Fruit fly (Drosophila melanogaster) whole organism, embryonic: ENCODE measurements around the gene CG13605.
A peak's percentile ranks its signal among the peaks of the same experiment; 100 is the strongest.

Experiments used
- Ada2b ChIP-seq: fragments of 200-800 bp; sonication (Bioruptor generic); IDR thresholded peaks from 2 replicates; pipeline ENCODE4 v1.3.6; 2022; ENCODE audit warnings: missing biosample characterization, missing genetic modification characterization
- Antp ChIP-seq: fragments of 200-800 bp; sonication (Bioruptor generic); optimal IDR thresholded peaks from 3 replicates; lab custom pipeline; 2016; ENCODE audit warnings: missing biosample characterization, missing genetic modification characterization
- B-H2 ChIP-seq: fragments of 200-800 bp; sonication (Bioruptor generic); optimal IDR thresholded peaks from 2 replicates; lab custom pipeline; 2018; ENCODE audit warnings: missing biosample characterization, mild to moderate bottlenecking, missing genetic modification characterization
- CG10543 ChIP-seq: fragments of 200-800 bp; sonication (Bioruptor generic); optimal IDR thresholded peaks from 3 replicates; lab custom pipeline; 2017; ENCODE audit warnings: missing biosample characterization, mild to moderate bottlenecking, missing genetic modification characterization, moderate library complexity
- CG12744 ChIP-seq: fragments of 200-800 bp; sonication (Bioruptor generic); optimal IDR thresholded peaks from 2 replicates; lab custom pipeline; 2016; ENCODE audit warnings: missing biosample characterization, missing genetic modification characterization
- CG1603 ChIP-seq: fragments of 200-800 bp; sonication (Bioruptor generic); optimal IDR thresholded peaks from 2 replicates; lab custom pipeline; 2019; ENCODE audit warnings: missing biosample characterization, mild to moderate bottlenecking, missing genetic modification characterization, moderate library complexity
- CG17186 ChIP-seq: fragments of 200-800 bp; sonication (Bioruptor generic); optimal IDR thresholded peaks from 3 replicates; lab custom pipeline; 2017; ENCODE audit warnings: missing biosample characterization, missing genetic modification reagents, missing genetic modification characterization
- CG17385 ChIP-seq: fragments of 200-800 bp; sonication (Bioruptor generic); optimal IDR thresholded peaks from 3 replicates; lab custom pipeline; 2018; ENCODE audit warnings: missing biosample characterization, mild to moderate bottlenecking, missing genetic modification characterization
- CG17568 ChIP-seq: fragments of 200-800 bp; sonication (Bioruptor generic); optimal IDR thresholded peaks from 2 replicates; lab custom pipeline; 2018; ENCODE audit warnings: missing biosample characterization, mild to moderate bottlenecking, missing genetic modification characterization, moderate library complexity
- CG1832 ChIP-seq: fragments of 200-800 bp; sonication (Bioruptor generic); optimal IDR thresholded peaks from 2 replicates; lab custom pipeline; 2017; ENCODE audit warnings: missing biosample characterization, mild to moderate bottlenecking, missing genetic modification characterization, inconsistent platforms
- CG18476 ChIP-seq: fragments of 200-800 bp; sonication (Bioruptor generic); optimal IDR thresholded peaks from 2 replicates; lab custom pipeline; 2016; ENCODE audit warnings: missing biosample characterization, mild to moderate bottlenecking, missing genetic modification characterization
- CG3065 ChIP-seq: fragments of 200-800 bp; sonication (Bioruptor generic); optimal IDR thresholded peaks from 2 replicates; lab custom pipeline; 2016; ENCODE audit warnings: missing biosample characterization, missing genetic modification characterization
- CG3281 ChIP-seq: fragments of 200-800 bp; sonication (Bioruptor generic); optimal IDR thresholded peaks from 3 replicates; lab custom pipeline; 2017; ENCODE audit warnings: missing biosample characterization, mild to moderate bottlenecking, missing genetic modification characterization
- CG6254 ChIP-seq: fragments of 200-800 bp; sonication (Bioruptor generic); optimal IDR thresholded peaks from 3 replicates; lab custom pipeline; 2017; ENCODE audit warnings: mild to moderate bottlenecking, missing biosample characterization, missing genetic modification reagents, missing genetic modification characterization
- CG7372 ChIP-seq: fragments of 200-800 bp; sonication (Bioruptor generic); IDR thresholded peaks from 2 replicates; pipeline ENCODE4 v1.3.6; 2022; ENCODE audit warnings: missing biosample characterization, missing genetic modification characterization
- CG7839 ChIP-seq: fragments of 200-800 bp; sonication (Bioruptor generic); optimal IDR thresholded peaks from 3 replicates; lab custom pipeline; 2018; ENCODE audit warnings: missing biosample characterization, mild to moderate bottlenecking, missing genetic modification characterization, moderate library complexity
- CG8944 ChIP-seq: fragments of 200-800 bp; sonication (Bioruptor generic); optimal IDR thresholded peaks from 3 replicates; lab custom pipeline; 2016; ENCODE audit warnings: missing biosample characterization, missing genetic modification characterization
- CG9797 ChIP-seq: fragments of 200-800 bp; sonication (Bioruptor generic); optimal IDR thresholded peaks from 3 replicates; lab custom pipeline; 2018; ENCODE audit warnings: missing biosample characterization, mild to moderate bottlenecking, missing genetic modification characterization
- Camta ChIP-seq: fragments of 200-800 bp; sonication (Bioruptor generic); optimal IDR thresholded peaks from 2 replicates; lab custom pipeline; 2016; ENCODE audit warnings: missing biosample characterization, missing genetic modification characterization
- Fer2 ChIP-seq: fragments of 200-800 bp; sonication (Bioruptor generic); optimal IDR thresholded peaks from 2 replicates; lab custom pipeline; 2018; ENCODE audit warnings: missing biosample characterization, mild to moderate bottlenecking, missing genetic modification characterization, moderate library complexity
- HmgD ChIP-seq: fragments of 200-800 bp; sonication (Bioruptor generic); optimal IDR thresholded peaks from 3 replicates; lab custom pipeline; 2016; ENCODE audit warnings: missing biosample characterization, missing genetic modification characterization
- Hmr ChIP-seq: fragments of 200-800 bp; sonication (Bioruptor generic); optimal IDR thresholded peaks from 3 replicates; lab custom pipeline; 2017; ENCODE audit warnings: mild to moderate bottlenecking, missing biosample characterization, missing genetic modification reagents, missing genetic modification characterization
- MESR4 ChIP-seq: fragments of 200-800 bp; sonication (Bioruptor generic); optimal IDR thresholded peaks from 2 replicates; lab custom pipeline; 2018; ENCODE audit warnings: missing biosample characterization, mild to moderate bottlenecking, missing genetic modification characterization, moderate library complexity
- Mad ChIP-seq: fragments of 200-800 bp; sonication (Bioruptor generic); optimal IDR thresholded peaks from 2 replicates; lab custom pipeline; 2016; ENCODE audit warnings: missing biosample characterization, missing genetic modification characterization
- Meics ChIP-seq: fragments of 200-800 bp; sonication (Bioruptor generic); optimal IDR thresholded peaks from 2 replicates; lab custom pipeline; 2017; ENCODE audit warnings: missing biosample characterization, mild to moderate bottlenecking, missing genetic modification characterization
- NK7.1 ChIP-seq: fragments of 200-800 bp; sonication (Bioruptor generic); optimal IDR thresholded peaks from 3 replicates; lab custom pipeline; 2016; ENCODE audit warnings: missing biosample characterization, missing genetic modification characterization
- Neu2 ChIP-seq: fragments of 200-800 bp; sonication (Bioruptor generic); optimal IDR thresholded peaks from 3 replicates; lab custom pipeline; 2016; ENCODE audit warnings: missing biosample characterization, missing genetic modification characterization, borderline replicate concordance
- Oli ChIP-seq: fragments of 200-800 bp; sonication (Bioruptor generic); optimal IDR thresholded peaks from 2 replicates; lab custom pipeline; 2018; ENCODE audit warnings: missing biosample characterization, mild to moderate bottlenecking, missing genetic modification characterization, moderate library complexity
- Pdp1 ChIP-seq, 2 experiments: fragments of 200-800 bp; sonication (Bioruptor generic); optimal IDR thresholded peaks; 3 replicates each; lab custom pipeline; 2016; ENCODE audit warnings: missing biosample characterization in 2 of 2, missing genetic modification characterization in 2 of 2, mild to moderate bottlenecking in 1 of 2, moderate library complexity in 1 of 2
- Sox100B ChIP-seq: fragments of 200-800 bp; sonication (Bioruptor generic); optimal IDR thresholded peaks from 3 replicates; lab custom pipeline; 2018; ENCODE audit warnings: missing biosample characterization, mild to moderate bottlenecking, missing genetic modification characterization
- Sox102F ChIP-seq: fragments of 200-800 bp; sonication (Bioruptor generic); optimal IDR thresholded peaks from 2 replicates; lab custom pipeline; 2018; ENCODE audit warnings: missing biosample characterization, mild to moderate bottlenecking, missing genetic modification characterization, moderate library complexity
- Ssrp ChIP-seq: fragments of 200-800 bp; sonication (Bioruptor generic); optimal IDR thresholded peaks from 2 replicates; lab custom pipeline; 2018; ENCODE audit warnings: missing biosample characterization, mild to moderate bottlenecking, missing genetic modification characterization, moderate library complexity
- Usf ChIP-seq: fragments of 200-800 bp; sonication (Bioruptor generic); optimal IDR thresholded peaks from 2 replicates; lab custom pipeline; 2017; ENCODE audit warnings: missing genotype, missing biosample characterization, missing genetic modification characterization
- ac ChIP-seq: fragments of 200-800 bp; sonication (Bioruptor generic); optimal IDR thresholded peaks from 3 replicates; lab custom pipeline; 2017; ENCODE audit warnings: missing biosample characterization, mild to moderate bottlenecking, missing genetic modification characterization
- az2 ChIP-seq: fragments of 200-800 bp; sonication (Bioruptor generic); optimal IDR thresholded peaks from 3 replicates; lab custom pipeline; 2016; ENCODE audit warnings: missing biosample characterization, missing genetic modification characterization
- cad ChIP-seq: fragments of >200 bp; optimal IDR thresholded peaks from 2 replicates; lab custom pipeline; 2017; ENCODE audit warnings: missing biosample characterization, missing genetic modification characterization
- corto ChIP-seq: fragments of 200-800 bp; sonication (Bioruptor generic); optimal IDR thresholded peaks from 2 replicates; lab custom pipeline; 2016; ENCODE audit warnings: missing biosample characterization, mild to moderate bottlenecking, missing genetic modification characterization, moderate library complexity
- dati ChIP-seq: fragments of 200-800 bp; sonication (Bioruptor generic); IDR thresholded peaks from 2 replicates; pipeline ENCODE4 v1.3.6; 2022; ENCODE audit warnings: missing biosample characterization, missing genetic modification characterization
- dmrt99B ChIP-seq: fragments of 200-800 bp; sonication (Bioruptor generic); optimal IDR thresholded peaks from 2 replicates; lab custom pipeline; 2018; ENCODE audit warnings: missing biosample characterization, mild to moderate bottlenecking, missing genetic modification characterization, moderate library complexity
- fd102C ChIP-seq: fragments of 200-800 bp; sonication (Bioruptor generic); optimal IDR thresholded peaks from 2 replicates; lab custom pipeline; 2018; ENCODE audit warnings: missing biosample characterization, mild to moderate bottlenecking, missing genetic modification characterization, moderate library complexity
- gcm ChIP-seq: fragments of 200-800 bp; sonication (Bioruptor generic); optimal IDR thresholded peaks from 2 replicates; lab custom pipeline; 2019; ENCODE audit warnings: missing biosample characterization, mild to moderate bottlenecking, missing genetic modification characterization, moderate library complexity
- gcm2 ChIP-seq: fragments of 200-800 bp; sonication (Bioruptor generic); optimal IDR thresholded peaks from 2 replicates; lab custom pipeline; 2016; ENCODE audit warnings: missing biosample characterization, missing genetic modification characterization
- nerfin-2 ChIP-seq: fragments of 200-800 bp; sonication (Bioruptor generic); IDR thresholded peaks from 2 replicates; pipeline ENCODE4 v1.3.6; 2022; ENCODE audit warnings: missing biosample characterization, missing genetic modification characterization; ENCODE audit not compliant: partially characterized antibody
- nmo ChIP-seq: fragments of 200-800 bp; sonication (Bioruptor generic); optimal IDR thresholded peaks from 2 replicates; lab custom pipeline; 2018; ENCODE audit warnings: missing biosample characterization, mild to moderate bottlenecking, missing genetic modification characterization, moderate library complexity
- nom ChIP-seq: fragments of 200-800 bp; sonication (Bioruptor generic); optimal IDR thresholded peaks from 2 replicates; lab custom pipeline; 2017; ENCODE audit warnings: missing biosample characterization, missing genetic modification characterization, mild to moderate bottlenecking, moderate library complexity, missing genetic modification reagents
- odd ChIP-seq: fragments of 200-800 bp; sonication (Bioruptor generic); optimal IDR thresholded peaks from 2 replicates; lab custom pipeline; 2017; ENCODE audit warnings: missing biosample characterization, mild to moderate bottlenecking, missing genetic modification characterization
- pho ChIP-seq: fragments of 200-800 bp; sonication (Bioruptor generic); optimal IDR thresholded peaks from 2 replicates; lab custom pipeline; 2016; ENCODE audit warnings: missing biosample characterization, missing genetic modification characterization
- row ChIP-seq: fragments of 200-800 bp; sonication (Bioruptor generic); IDR thresholded peaks from 3 replicates; pipeline ENCODE4 v1.3.6; 2022; ENCODE audit warnings: missing biosample characterization, missing genetic modification characterization
- sens-2 ChIP-seq: fragments of 200-800 bp; sonication (Bioruptor generic); IDR thresholded peaks from 2 replicates; pipeline ENCODE4 v1.3.6; 2022; ENCODE audit warnings: missing biosample characterization, missing genetic modification characterization
- slbo ChIP-seq: fragments of 200-800 bp; sonication (Bioruptor generic); IDR thresholded peaks from 2 replicates; pipeline ENCODE4 v1.3.6; 2022; ENCODE audit warnings: missing biosample characterization, missing genetic modification characterization
- unpg ChIP-seq: fragments of 200-800 bp; sonication (Bioruptor generic); optimal IDR thresholded peaks from 3 replicates; lab custom pipeline; 2018; ENCODE audit warnings: missing biosample characterization, mild to moderate bottlenecking, missing genetic modification characterization, moderate library complexity

Gene CG13605

dm6 chr3R:24093430-24093829 is 18.8 kb downstream of the CG13605 start (continued):
- TF ChIP-seq Hmr (GFP tag; lab: Kevin White, UChicago) (peak; percentile 40), pho (GFP tag; lab: Kevin White, UChicago) (no peak), CG18476 (no peak), Fer2 (tag; lab: Kevin White, UChicago) (no peak), Camta (GFP tag; lab: Kevin White, UChicago) (no peak), CG10543 (GFP tag; lab: Kevin White, UChicago) (no peak), B-H2 (GFP tag; lab: Kevin White, UChicago) (no peak), NK7.1 (no peak), nerfin-2 (GFP tag; lab: Robert Waterston, UW) (no peak), slbo (GFP tag; lab: Robert Waterston, UW) (peak; percentile 32; the same call in 1 of the 2 replicates), dmrt99B (no peak), CG3065 (GFP tag; lab: Kevin White, UChicago) (no peak), Neu2 (GFP tag; lab: Kevin White, UChicago) (no peak), CG3281 (GFP tag; lab: Kevin White, UChicago) (peak; percentile 14), corto (no peak), Ssrp (tag; lab: Kevin White, UChicago) (no peak), nmo (GFP tag; lab: Kevin White, UChicago) (peak; percentile 6), Pdp1 (GFP tag; optimal IDR thresholded peaks at IDR 0.05; lab: Kevin White, UChicago) (peak in 1 of 2 experiments; percentile 16), MESR4 (GFP tag; lab: Kevin White, UChicago) (no peak), sens-2 (GFP tag; lab: Robert Waterston, UW) (no peak), gcm (no peak), CG7839 (tag; lab: Kevin White, UChicago) (peak; percentile 43), unpg (GFP tag; lab: Kevin White, UChicago) (peak; percentile 14), odd (GFP tag; lab: Kevin White, UChicago) (peak; percentile 39), Sox100B (GFP tag; lab: Kevin White, UChicago) (no peak), cad (no peak), CG17385 (GFP tag; lab: Kevin White, UChicago) (peak; percentile 18), CG1832 (GFP tag; lab: Kevin White, UChicago) (no peak), CG6254 (GFP tag; lab: Kevin White, UChicago) (no peak), CG8944 (no peak), CG17568 (GFP tag; lab: Kevin White, UChicago) (no peak), CG1603 (no peak), nom (no peak), fd102C (no peak), Mad (GFP tag; lab: Kevin White, UChicago) (no peak), Usf (no peak), CG17186 (GFP tag; lab: Kevin White, UChicago) (no peak), Sox102F (GFP tag; lab: Kevin White, UChicago) (peak; percentile 35), Ada2b (no peak), Meics (peak; percentile 19), HmgD (GFP tag; lab: Kevin White, UChicago) (no peak), Antp (no peak), gcm2 (GFP tag; lab: Kevin White, UChicago) (no peak), CG9797 (no peak), ac (no peak), CG7372 (GFP tag; lab: Robert Waterston, UW) (no peak), az2 (no peak), row (GFP tag; lab: Robert Waterston, UW) (peak; percentile 26; the same call in 2 of the 3 replicates), dati (no peak), CG12744 (no peak), Oli (tag; lab: Kevin White, UChicago) (peak; percentile 38)
